Worm (Caenorhabditis elegans) whole organism, young adult: ENCODE measurements around the gene clec-88.

ENCODE experiments used
- B0336.3 ChIP-seq: fragments of 200-800 bp; sonication (Bioruptor generic); IDR thresholded peaks from 2 replicates; pipeline ENCODE4 v1.3.6; 2022; ENCODE audit warnings: missing genetic modification characterization, missing compliant biosample characterization
- D2030.7 ChIP-seq: fragments of 200-800 bp; sonication (Bioruptor generic); IDR thresholded peaks from 2 replicates; pipeline ENCODE4 v1.3.6; 2022; ENCODE audit warnings: missing genetic modification reagents, missing genetic modification characterization, missing compliant biosample characterization
- F33H1.4 ChIP-seq: fragments of 200-800 bp; sonication (Bioruptor generic); IDR thresholded peaks from 2 replicates; pipeline ENCODE4 v1.3.6; 2022; ENCODE audit warnings: missing genetic modification reagents, missing genetic modification characterization, missing compliant biosample characterization
- F52B5.7 ChIP-seq: sonication (generic microtip); optimal IDR thresholded peaks from 2 replicates; lab custom pipeline; 2016; ENCODE audit warnings: mild to moderate bottlenecking, missing genetic modification characterization, missing compliant biosample characterization
- T07F8.4 ChIP-seq: sonication (generic microtip); optimal IDR thresholded peaks from 2 replicates; lab custom pipeline; 2016; ENCODE audit warnings: mild to moderate bottlenecking, missing genetic modification characterization, moderate library complexity, missing compliant biosample characterization
- Y79H2A.3 ChIP-seq: fragments of 200-800 bp; sonication (Bioruptor generic); conservative IDR thresholded peaks from 2 replicates; pipeline ENCODE4 v1.3.6; 2022; ENCODE audit warnings: missing genetic modification reagents, missing genetic modification characterization, missing compliant biosample characterization
- Y95B8A.8 ChIP-seq: fragments of 200-800 bp; sonication (Bioruptor generic); IDR thresholded peaks from 2 replicates; pipeline ENCODE4 v1.3.6; 2022; ENCODE audit warnings: missing genetic modification reagents, missing genetic modification characterization, missing compliant biosample characterization
- ama-1 ChIP-seq, 3 experiments: fragments of 150-350 bp in 1 of 3; sonication (generic microtip) in 2 of 3; optimal IDR thresholded peaks; 2 replicates each; lab custom pipeline; 2014 to 2018; ENCODE audit warnings: missing biosample characterization in 2 of 3, missing genetic modification characterization in 2 of 3, missing genetic modification reagents in 2 of 3
- aptf-2 ChIP-seq: fragments of 200-800 bp; sonication (Bioruptor generic); conservative IDR thresholded peaks from 2 replicates; pipeline ENCODE4 v1.3.6; 2022; ENCODE audit warnings: missing genetic modification reagents, missing genetic modification characterization, missing compliant biosample characterization
- athp-1 ChIP-seq: sonication (generic microtip); optimal IDR thresholded peaks from 2 replicates; lab custom pipeline; 2017; ENCODE audit warnings: mild to moderate bottlenecking, missing genetic modification characterization, missing compliant biosample characterization
- bed-2 ChIP-seq: fragments of 200-800 bp; sonication (Bioruptor generic); IDR thresholded peaks from 2 replicates; pipeline ENCODE4 v1.3.6; 2022; ENCODE audit warnings: missing genetic modification reagents, missing genetic modification characterization, missing compliant biosample characterization
- cebp-2 ChIP-seq: fragments of 200-800 bp; sonication (Bioruptor generic); IDR thresholded peaks from 2 replicates; pipeline ENCODE4 v1.3.6; 2022; ENCODE audit warnings: missing genetic modification characterization, missing compliant biosample characterization
- ceh-40 ChIP-seq: fragments of 200-800 bp; sonication (Bioruptor generic); IDR thresholded peaks from 2 replicates; pipeline ENCODE4 v1.3.6; 2022; ENCODE audit warnings: missing genetic modification characterization, missing compliant biosample characterization
- ceh-58 ChIP-seq: fragments of 200-800 bp; sonication (Bioruptor generic); IDR thresholded peaks from 2 replicates; pipeline ENCODE4 v1.3.6; 2022; ENCODE audit warnings: missing genetic modification characterization, missing compliant biosample characterization
- ceh-91 ChIP-seq: fragments of 200-800 bp; sonication (Bioruptor generic); IDR thresholded peaks from 2 replicates; pipeline ENCODE4 v1.3.6; 2022; ENCODE audit warnings: missing genetic modification reagents, missing genetic modification characterization, missing compliant biosample characterization
- chd-7 ChIP-seq: sonication (generic microtip); optimal IDR thresholded peaks from 2 replicates; lab custom pipeline; 2016; ENCODE audit warnings: mild to moderate bottlenecking, missing genetic modification characterization, moderate library complexity, missing compliant biosample characterization
- die-1 ChIP-seq: sonication (generic microtip); optimal IDR thresholded peaks from 2 replicates; lab custom pipeline; 2016; ENCODE audit warnings: missing genotype, mild to moderate bottlenecking, missing genetic modification characterization, missing compliant biosample characterization
- egl-18 ChIP-seq: fragments of 200-800 bp; sonication (Bioruptor generic); IDR thresholded peaks from 2 replicates; pipeline ENCODE4 v1.3.6; 2022; ENCODE audit warnings: missing genetic modification reagents, missing genetic modification characterization, missing compliant biosample characterization
- egl-44 ChIP-seq: fragments of 200-800 bp; sonication (Bioruptor generic); IDR thresholded peaks from 2 replicates; pipeline ENCODE4 v1.3.6; 2022; ENCODE audit warnings: missing genetic modification reagents, missing genetic modification characterization, missing compliant biosample characterization
- egrh-3 ChIP-seq: fragments of 200-800 bp; sonication (Bioruptor generic); IDR thresholded peaks from 2 replicates; pipeline ENCODE4 v1.3.6; 2022; ENCODE audit warnings: missing genetic modification reagents, missing genetic modification characterization, missing compliant biosample characterization
- hmg-1.2 ChIP-seq: fragments of 200-800 bp; sonication (Bioruptor generic); IDR thresholded peaks from 2 replicates; pipeline ENCODE4 v1.3.6; 2022; ENCODE audit warnings: missing genetic modification reagents, missing genetic modification characterization, missing compliant biosample characterization
- hmg-20 ChIP-seq: fragments of 200-800 bp; sonication (Bioruptor generic); IDR thresholded peaks from 2 replicates; pipeline ENCODE4 v1.3.6; 2022; ENCODE audit warnings: missing genetic modification reagents, missing genetic modification characterization, missing compliant biosample characterization
- lin-35 ChIP-seq, 3 experiments: fragments of 150-350 bp in 2 of 3; sonication (generic microtip) in 1 of 3; optimal IDR thresholded peaks; 2 replicates each; lab custom pipeline; 2014 to 2018; ENCODE audit warnings: missing biosample characterization in 3 of 3, missing genetic modification characterization in 3 of 3, missing genetic modification reagents in 3 of 3
- lin-54 ChIP-seq: fragments of 200-800 bp; sonication (Bioruptor generic); optimal IDR thresholded peaks from 2 replicates; lab custom pipeline; 2018; ENCODE audit warnings: mild to moderate bottlenecking, missing genetic modification characterization, missing compliant biosample characterization
- lir-1 ChIP-seq: fragments of 200-800 bp; sonication (Bioruptor generic); conservative IDR thresholded peaks from 2 replicates; pipeline ENCODE4 v1.3.6; 2022; ENCODE audit warnings: missing genetic modification reagents, missing genetic modification characterization, missing compliant biosample characterization
- madf-6 ChIP-seq: fragments of 200-800 bp; sonication (Bioruptor generic); IDR thresholded peaks from 2 replicates; pipeline ENCODE4 v1.3.6; 2022; ENCODE audit warnings: missing genetic modification reagents, missing genetic modification characterization, missing compliant biosample characterization
- madf-8 ChIP-seq: fragments of 200-800 bp; sonication (Bioruptor generic); conservative IDR thresholded peaks from 2 replicates; pipeline ENCODE4 v1.3.6; 2022; ENCODE audit warnings: missing genetic modification reagents, missing genetic modification characterization, missing compliant biosample characterization
- mcd-1 ChIP-seq: fragments of 200-800 bp; sonication (Bioruptor generic); IDR thresholded peaks from 2 replicates; pipeline ENCODE4 v1.3.6; 2022; ENCODE audit warnings: missing genetic modification reagents, missing genetic modification characterization, missing compliant biosample characterization
- mxl-1 ChIP-seq: sonication (generic microtip); optimal IDR thresholded peaks from 2 replicates; lab custom pipeline; 2016; ENCODE audit warnings: missing genetic modification characterization, missing compliant biosample characterization
- nfyb-1 ChIP-seq: fragments of 200-800 bp; sonication (Bioruptor generic); IDR thresholded peaks from 2 replicates; pipeline ENCODE4 v1.3.6; 2022; ENCODE audit warnings: missing genetic modification reagents, missing genetic modification characterization, missing compliant biosample characterization
- nhr-120 ChIP-seq: fragments of 200-800 bp; sonication (Bioruptor generic); IDR thresholded peaks from 2 replicates; pipeline ENCODE4 v1.3.6; 2022; ENCODE audit warnings: missing genetic modification characterization, missing compliant biosample characterization
- nhr-179 ChIP-seq: sonication (generic microtip); optimal IDR thresholded peaks from 2 replicates; lab custom pipeline; 2016; ENCODE audit warnings: mild to moderate bottlenecking, missing genetic modification characterization, missing compliant biosample characterization
- pha-4 ChIP-seq: fragments of 150-350 bp; sonication (generic microtip); optimal IDR thresholded peaks from 2 replicates; lab custom pipeline; 2014; ENCODE audit warnings: missing biosample characterization, missing genetic modification reagents, missing genetic modification characterization
- snpc-4 ChIP-seq, 5 experiments: fragments of 150-350 bp in 1 of 5; sonication (generic microtip) in 4 of 5; optimal IDR thresholded peaks; 2 replicates each; lab custom pipeline; 2014 to 2018; ENCODE audit warnings: missing genetic modification characterization in 5 of 5, missing biosample characterization in 3 of 5, antibody characterized with exemption in 2 of 5, mild to moderate bottlenecking in 2 of 5, missing compliant biosample characterization in 2 of 5, missing genotype in 2 of 5, moderate library complexity in 2 of 5, missing genetic modification reagents in 1 of 5
- sptf-2 ChIP-seq: fragments of 200-800 bp; sonication (Bioruptor generic); optimal IDR thresholded peaks from 2 replicates; lab custom pipeline; 2018; ENCODE audit warnings: mild to moderate bottlenecking, missing genetic modification characterization, missing compliant biosample characterization
- zim-3 ChIP-seq: sonication (generic microtip); optimal IDR thresholded peaks from 2 replicates; lab custom pipeline; 2017; ENCODE audit warnings: mild to moderate bottlenecking, missing genetic modification characterization, moderate library complexity, missing compliant biosample characterization
- ztf-3 ChIP-seq: fragments of 200-800 bp; sonication (Bioruptor generic); optimal IDR thresholded peaks from 2 replicates; lab custom pipeline; 2018; ENCODE audit warnings: mild to moderate bottlenecking, missing genetic modification characterization, missing compliant biosample characterization
- ztf-6 ChIP-seq: fragments of 200-800 bp; sonication (Bioruptor generic); IDR thresholded peaks from 2 replicates; pipeline ENCODE4 v1.3.6; 2022; ENCODE audit warnings: missing genetic modification reagents, missing genetic modification characterization, missing compliant biosample characterization

Gene clec-88

ce11 chrII:6347341-6348118, 18.0 kb upstream of the clec-88 start, which contains the start of gene lgg-1 (continued):
- TF ChIP-seq ama-1 (optimal IDR thresholded peaks at IDR 0.05; lab: Kevin White, UChicago) (peak; percentile 98), ama-1 (GFP tag; optimal IDR thresholded peaks at IDR 0.05; lab: Kevin White, UChicago) (no peak), B0336.3 (GFP tag; lab: Robert Waterston, UW) (no peak; the same call in 1 of the 2 replicates), ztf-6 (0 out of 2 replicates have a peak, but pooled peaks have one; percentile 23), F33H1.4 (GFP tag; lab: Robert Waterston, UW) (no peak), nfyb-1 (GFP tag; lab: Robert Waterston, UW) (peak; percentile 79), athp-1 (tag; lab: Kevin White, UChicago) (peak; percentile 72), madf-6 (GFP tag; lab: Robert Waterston, UW) (peak; percentile 33; the same call in 1 of the 2 replicates), die-1 (tag; lab: Kevin White, UChicago) (no peak), lir-1 (GFP tag; lab: Robert Waterston, UW) (0 out of 2 replicates have a peak, but pooled peaks have one; percentile 5), nhr-179 (no peak), hmg-1.2 (GFP tag; lab: Robert Waterston, UW) (peak; percentile 52), aptf-2 (GFP tag; lab: Robert Waterston, UW) (peak; percentile 58; the same call in 1 of the 2 replicates), bed-2 (GFP tag; lab: Robert Waterston, UW) (peak; percentile 54; the same call in 1 of the 2 replicates), sptf-2 (GFP tag; lab: Kevin White, UChicago) (no peak), egl-44 (GFP tag; lab: Robert Waterston, UW) (no peak; the same call in 1 of the 2 replicates), lin-35 (GFP tag; optimal IDR thresholded peaks at IDR 0.05; lab: Kevin White, UChicago) (peak in 1 of 3 experiments; percentile 60), madf-8 (no peak), ceh-40 (GFP tag; lab: Robert Waterston, UW) (0 out of 2 replicates have a peak, but pooled peaks have one; percentile 16), pha-4 (tag; lab: Kevin White, UChicago) (peak; percentile 83), zim-3 (tag; lab: Kevin White, UChicago) (peak; percentile 57), D2030.7 (GFP tag; lab: Robert Waterston, UW) (no peak), mcd-1 (GFP tag; lab: Robert Waterston, UW) (peak; percentile 56), snpc-4 (GFP tag; optimal IDR thresholded peaks at IDR 0.05; lab: Kevin White, UChicago) (no peak), snpc-4 (tag; optimal IDR thresholded peaks at IDR 0.05; lab: Kevin White, UChicago) (peak in 3 of 4 experiments; percentile 1 to 12 (median 10)), ceh-58 (GFP tag; lab: Robert Waterston, UW) (no peak), ztf-3 (GFP tag; lab: Kevin White, UChicago) (peak; percentile 54), nhr-120 (GFP tag; lab: Robert Waterston, UW) (no peak), Y79H2A.3 (GFP tag; lab: Robert Waterston, UW) (0 out of 2 replicates have a peak, but pooled peaks have one; percentile 6), hmg-20 (GFP tag; lab: Robert Waterston, UW) (peak; percentile 6; the same call in 1 of the 2 replicates), Y95B8A.8 (peak; percentile 72), lin-54 (GFP tag; lab: Kevin White, UChicago) (peak; percentile 48), T07F8.4 (tag; lab: Kevin White, UChicago) (no peak), cebp-2 (GFP tag; lab: Robert Waterston, UW) (0 out of 2 replicates have a peak, but pooled peaks have one; percentile 63), mxl-1 (tag; lab: Kevin White, UChicago) (peak; percentile 14), ceh-91 (no peak), chd-7 (tag; lab: Kevin White, UChicago) (peak; percentile 81), egrh-3 (GFP tag; lab: Robert Waterston, UW) (peak; percentile 29; the same call in 1 of the 2 replicates), F52B5.7 (tag; lab: Kevin White, UChicago) (peak; percentile 56), egl-18 (GFP tag; lab: Robert Waterston, UW) (0 out of 2 replicates have a peak, but pooled peaks have one; percentile 28)
